Worm (Caenorhabditis elegans) whole organism, young adult: Measurements from ENCODE around the gene prx-13.

Experiments used
- Y53G8AR.9 ChIP-seq: fragments of 200-800 bp; sonication (Bioruptor generic); conservative IDR thresholded peaks from 2 replicates; pipeline ENCODE4 v1.3.6; 2022; ENCODE audit warnings: missing genetic modification reagents, missing genetic modification characterization, missing compliant biosample characterization
- akir-1 ChIP-seq: fragments of 200-800 bp; sonication (Bioruptor generic); optimal IDR thresholded peaks from 2 replicates; lab custom pipeline; 2018; ENCODE audit warnings: mild to moderate bottlenecking, missing genetic modification characterization, moderate library complexity, missing compliant biosample characterization
- ama-1 ChIP-seq, 3 experiments: fragments of 150-350 bp in 1 of 3; sonication (generic microtip) in 2 of 3; optimal IDR thresholded peaks; 2 replicates each; lab custom pipeline; 2014 to 2018; ENCODE audit warnings: missing biosample characterization in 2 of 3, missing genetic modification characterization in 2 of 3, missing genetic modification reagents in 2 of 3
- atf-7 ChIP-seq: sonication (generic microtip); optimal IDR thresholded peaks from 2 replicates; lab custom pipeline; 2017; ENCODE audit warnings: mild to moderate bottlenecking, missing genetic modification characterization, missing compliant biosample characterization
- ceh-91 ChIP-seq: fragments of 200-800 bp; sonication (Bioruptor generic); IDR thresholded peaks from 2 replicates; pipeline ENCODE4 v1.3.6; 2022; ENCODE audit warnings: missing genetic modification reagents, missing genetic modification characterization, missing compliant biosample characterization
- dox-1 ChIP-seq: fragments of 200-800 bp; sonication (Bioruptor generic); IDR thresholded peaks from 2 replicates; pipeline ENCODE4 v1.3.6; 2022; ENCODE audit warnings: missing genetic modification reagents, missing genetic modification characterization, missing compliant biosample characterization
- nhr-27 ChIP-seq: fragments of 200-800 bp; sonication (Bioruptor generic); optimal IDR thresholded peaks from 2 replicates; lab custom pipeline; 2018; ENCODE audit warnings: mild to moderate bottlenecking, missing genetic modification characterization, moderate library complexity, missing compliant biosample characterization

DNA sequence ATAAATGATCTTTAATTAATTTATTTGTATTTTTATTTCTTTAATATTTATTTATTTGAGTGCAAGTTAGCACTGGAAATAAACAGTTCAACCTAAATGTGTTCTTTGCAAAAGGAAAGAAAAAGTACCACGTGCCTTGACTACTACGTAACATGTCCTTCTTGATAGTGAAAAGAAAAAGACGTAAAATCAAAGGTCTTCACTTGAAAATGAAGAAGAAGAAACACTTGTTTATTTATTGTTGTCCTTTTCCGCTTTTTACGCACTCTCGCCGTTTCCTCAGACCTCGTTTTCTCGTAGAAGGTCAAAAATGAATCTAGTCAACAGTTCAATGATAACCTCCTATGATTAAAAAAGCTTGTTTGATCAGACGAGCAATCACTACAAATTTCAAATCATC lies 26.1 kb upstream of the prx-13 start:
- no peak for TF ChIP-seq akir-1 (GFP tag; lab: Kevin White, UChicago)
- TF ChIP-seq ama-1 (optimal IDR thresholded peaks at IDR 0.05; lab: Kevin White, UChicago) = no peak
- no peak for TF ChIP-seq ama-1 (GFP tag; optimal IDR thresholded peaks at IDR 0.05; lab: Kevin White, UChicago)
- TF ChIP-seq dox-1 (GFP tag; lab: Robert Waterston, UW) = no peak
- no peak for TF ChIP-seq nhr-27
- no peak for TF ChIP-seq atf-7 (tag; lab: Kevin White, UChicago)
- TF ChIP-seq ceh-91 = no peak
- TF ChIP-seq Y53G8AR.9 (GFP tag; lab: Robert Waterston, UW) = no peak
